Fruit fly (Drosophila melanogaster) whole organism, wandering third instar larva: Measurements from ENCODE around the gene Tim17b1.

Experiments used
- CrebA ChIP-seq: fragments of 200-800 bp; sonication (Bioruptor generic); optimal IDR thresholded peaks from 2 replicates; lab custom pipeline; 2016; ENCODE audit warnings: missing biosample characterization, mild to moderate bottlenecking, missing genetic modification characterization, borderline replicate concordance
- Dif ChIP-seq: fragments of 200-275, 200-300 bp; sonication (Bioruptor generic); optimal IDR thresholded peaks from 2 replicates; lab custom pipeline; 2018; ENCODE audit warnings: missing biosample characterization, missing genetic modification characterization; ENCODE audit not compliant: partially characterized antibody
- Myc ChIP-seq: fragments of >200 bp; optimal IDR thresholded peaks from 2 replicates; lab custom pipeline; 2017
- OdsH ChIP-seq: fragments of 200-800 bp; sonication (Bioruptor generic); optimal IDR thresholded peaks from 2 replicates; lab custom pipeline; 2016; ENCODE audit warnings: missing biosample characterization, mild to moderate bottlenecking, missing genetic modification characterization
- Sp1 ChIP-seq: fragments of 200-800 bp; sonication (Bioruptor generic); optimal IDR thresholded peaks from 3 replicates; lab custom pipeline; 2019; ENCODE audit warnings: missing biosample characterization, mild to moderate bottlenecking, missing genetic modification characterization, moderate library complexity
- Vsx2 ChIP-seq: fragments of 200-300, 225-300 bp; sonication (Bioruptor generic); optimal IDR thresholded peaks from 2 replicates; lab custom pipeline; 2018; ENCODE audit warnings: missing biosample characterization, missing genetic modification characterization; ENCODE audit not compliant: partially characterized antibody
- lola ChIP-seq: fragments of >200 bp; optimal IDR thresholded peaks from 2 replicates; lab custom pipeline; 2017; ENCODE audit warnings: missing biosample characterization, missing genetic modification characterization

DNA sequence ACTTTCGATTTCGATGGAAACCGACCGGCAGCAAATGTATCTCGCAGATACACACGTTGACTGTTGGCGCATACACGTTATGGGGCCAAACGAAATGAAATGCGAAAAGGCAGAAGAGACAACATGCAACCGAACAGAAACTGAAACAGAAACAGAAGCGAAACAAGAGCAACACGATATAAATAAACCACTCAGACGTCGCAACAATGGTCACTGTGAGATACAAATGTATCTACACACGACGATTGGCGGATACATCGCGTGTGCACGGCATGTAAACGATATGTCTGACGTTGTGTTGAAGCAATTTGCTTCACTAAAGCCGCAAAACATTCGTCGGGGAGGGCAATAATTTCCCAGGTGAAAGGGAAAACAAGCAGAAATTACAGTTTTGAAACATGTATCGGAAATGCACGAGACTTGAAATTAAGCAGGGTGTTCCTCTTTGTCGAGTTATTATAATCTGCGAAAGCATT is 17.7 kb downstream of the Tim17b1 start:
- TF ChIP-seq CrebA (GFP tag; lab: Kevin White, UChicago) (no peak), Dif (GFP tag; lab: Kevin White, UChicago) (no peak), OdsH (no peak), Myc (no peak), Vsx2 (no peak), Sp1 (GFP tag; lab: Kevin White, UChicago) (no peak), lola (no peak)
